Worm (Caenorhabditis elegans) whole organism, mixed stage, embryonic: Measurements from ENCODE around the gene R10E11.6.

Source experiments
- M03D4.4 ChIP-seq: sonication (generic microtip); optimal IDR thresholded peaks from 2 replicates; lab custom pipeline; 2017; ENCODE audit warnings: mild to moderate bottlenecking, missing genetic modification characterization, missing compliant biosample characterization
- ceh-43 ChIP-seq: fragments of 200-800 bp; sonication (Bioruptor generic); optimal IDR thresholded peaks from 2 replicates; lab custom pipeline; 2018; ENCODE audit warnings: mild to moderate bottlenecking, missing genetic modification characterization, moderate library complexity, missing compliant biosample characterization
- drap-1 ChIP-seq: fragments of 200-800 bp; sonication (Bioruptor generic); optimal IDR thresholded peaks from 3 replicates; lab custom pipeline; 2018; ENCODE audit warnings: mild to moderate bottlenecking, missing genetic modification characterization, missing compliant biosample characterization
- elt-1 ChIP-seq: sonication (generic microtip); optimal IDR thresholded peaks from 2 replicates; lab custom pipeline; 2017; ENCODE audit warnings: missing genetic modification characterization, mild to moderate bottlenecking, missing compliant biosample characterization, antibody characterized with exemption, moderate library complexity, borderline replicate concordance; ENCODE audit not compliant: insufficient read depth
- lin-13 ChIP-seq: fragments of 150-350 bp; optimal IDR thresholded peaks from 2 replicates; lab custom pipeline; 2014; ENCODE audit warnings: missing biosample characterization, missing genetic modification characterization
- mep-1 ChIP-seq: fragments of 150-350 bp; optimal IDR thresholded peaks from 2 replicates; lab custom pipeline; 2017; ENCODE audit warnings: missing biosample characterization, missing genetic modification reagents, missing genetic modification characterization, inconsistent platforms
- nhr-237 ChIP-seq: fragments of 150-350 bp; optimal IDR thresholded peaks from 2 replicates; lab custom pipeline; 2014; ENCODE audit warnings: missing biosample characterization, missing genetic modification characterization
- pha-4 ChIP-seq: fragments of 150-350 bp; optimal IDR thresholded peaks from 2 replicates; lab custom pipeline; 2018; ENCODE audit warnings: missing biosample characterization, missing genetic modification reagents, missing genetic modification characterization
- sem-2 ChIP-seq: fragments of 200-800 bp; sonication (Bioruptor generic); optimal IDR thresholded peaks from 2 replicates; lab custom pipeline; 2018; ENCODE audit warnings: mild to moderate bottlenecking, missing genetic modification characterization, missing compliant biosample characterization
- sptf-1 ChIP-seq: sonication (generic microtip); optimal IDR thresholded peaks from 2 replicates; lab custom pipeline; 2017; ENCODE audit warnings: mild to moderate bottlenecking, missing genetic modification characterization, moderate library complexity, missing compliant biosample characterization
- unc-120 ChIP-seq: sonication (generic microtip); optimal IDR thresholded peaks from 2 replicates; lab custom pipeline; 2017; ENCODE audit warnings: missing genetic modification characterization, missing compliant biosample characterization; ENCODE audit not compliant: poor library complexity, severe bottlenecking
- unc-39 ChIP-seq: fragments of 150-350 bp; optimal IDR thresholded peaks from 2 replicates; lab custom pipeline; 2014; ENCODE audit warnings: missing biosample characterization, missing genetic modification characterization
- unc-62 ChIP-seq: fragments of 150-350 bp; optimal IDR thresholded peaks from 2 replicates; lab custom pipeline; 2014; ENCODE audit warnings: missing biosample characterization, missing genetic modification reagents, missing genetic modification characterization

- TF ChIP-seq lin-13 (tag; lab: Kevin White, UChicago) = no peak
- TF ChIP-seq M03D4.4 (tag; lab: Kevin White, UChicago) = no peak
- TF ChIP-seq unc-39 (tag; lab: Kevin White, UChicago) = no peak
- TF ChIP-seq mep-1 (tag; lab: Kevin White, UChicago) = no peak
- TF ChIP-seq pha-4 (tag; lab: Kevin White, UChicago) = no peak
- TF ChIP-seq drap-1 (GFP tag; lab: Kevin White, UChicago) = no peak
- no peak for TF ChIP-seq nhr-237 (tag; lab: Kevin White, UChicago)
- TF ChIP-seq sptf-1 (tag; lab: Kevin White, UChicago) = no peak
- no peak for TF ChIP-seq elt-1 (tag; lab: Kevin White, UChicago)
- no peak for TF ChIP-seq unc-120
- TF ChIP-seq sem-2 (GFP tag; lab: Kevin White, UChicago) = no peak
- no peak for TF ChIP-seq unc-62 (GFP tag; lab: Kevin White, UChicago)
- no peak for TF ChIP-seq ceh-43 (GFP tag; lab: Kevin White, UChicago)
Observed at ce11 chrIII:9735857-9736256, 46.9 kb upstream of the R10E11.6 start, which contains the start of gene dao-6.
